Fruit fly (Drosophila melanogaster) whole organism, embryonic: ENCODE data around the gene CG15740.
A peak's percentile ranks its signal among the peaks of the same experiment; 100 is the strongest.

Experiments
- Abd-B ChIP-seq: fragments of 200-800 bp; sonication (Bioruptor generic); optimal IDR thresholded peaks from 2 replicates; lab custom pipeline; 2018; ENCODE audit warnings: missing biosample characterization, mild to moderate bottlenecking, missing genetic modification characterization, moderate library complexity
- Aef1 ChIP-seq: fragments of 200-800 bp; sonication (Bioruptor generic); IDR thresholded peaks from 3 replicates; pipeline ENCODE4 v1.3.6; 2022; ENCODE audit warnings: missing biosample characterization, missing genetic modification characterization
- Blimp-1 ChIP-seq: fragments of 200-800 bp; sonication (Bioruptor generic); optimal IDR thresholded peaks from 3 replicates; lab custom pipeline; 2018; ENCODE audit warnings: missing biosample characterization, missing genetic modification characterization, mild to moderate bottlenecking, moderate library complexity, missing genetic modification reagents
- CG11093 ChIP-seq: fragments of 200-800 bp; sonication (Bioruptor generic); IDR thresholded peaks from 3 replicates; pipeline ENCODE4 v1.3.6; 2022; ENCODE audit warnings: missing biosample characterization, missing genetic modification characterization
- CG11456 ChIP-seq: fragments of 200-800 bp; sonication (Bioruptor generic); IDR thresholded peaks from 3 replicates; pipeline ENCODE4 v1.3.6; 2022; ENCODE audit warnings: missing biosample characterization, missing genetic modification characterization
- CG12155 ChIP-seq: fragments of 200-800 bp; sonication (Bioruptor generic); optimal IDR thresholded peaks from 3 replicates; lab custom pipeline; 2016; ENCODE audit warnings: missing biosample characterization, missing genetic modification characterization
- CG12391 ChIP-seq: fragments of 200-800 bp; sonication (Bioruptor generic); optimal IDR thresholded peaks from 3 replicates; lab custom pipeline; 2018; ENCODE audit warnings: missing biosample characterization, mild to moderate bottlenecking, missing genetic modification characterization, moderate library complexity
- CG15479 ChIP-seq: fragments of 200-800 bp; sonication (Bioruptor generic); optimal IDR thresholded peaks from 3 replicates; lab custom pipeline; 2019; ENCODE audit warnings: missing biosample characterization, mild to moderate bottlenecking, missing genetic modification characterization, moderate library complexity
- CG15514 ChIP-seq: fragments of 200-800 bp; sonication (Bioruptor generic); optimal IDR thresholded peaks from 3 replicates; lab custom pipeline; 2017; ENCODE audit warnings: missing biosample characterization, missing genetic modification characterization, mild to moderate bottlenecking, moderate library complexity, missing genetic modification reagents
- CG17359 ChIP-seq: fragments of 200-800 bp; sonication (Bioruptor generic); optimal IDR thresholded peaks from 3 replicates; lab custom pipeline; 2018; ENCODE audit warnings: missing biosample characterization, mild to moderate bottlenecking, missing genetic modification characterization, moderate library complexity
- CG2120 ChIP-seq: fragments of 200-800 bp; sonication (Bioruptor generic); optimal IDR thresholded peaks from 3 replicates; lab custom pipeline; 2016; ENCODE audit warnings: missing biosample characterization, missing genetic modification characterization
- CG2129 ChIP-seq: fragments of 200-800 bp; sonication (Bioruptor generic); IDR thresholded peaks from 2 replicates; pipeline ENCODE4 v1.3.6; 2022; ENCODE audit warnings: missing biosample characterization, missing genetic modification characterization; ENCODE audit not compliant: partially characterized antibody
- CG31441 ChIP-seq: fragments of 200-800 bp; sonication (Bioruptor generic); IDR thresholded peaks from 2 replicates; pipeline ENCODE4 v1.3.6; 2022; ENCODE audit warnings: missing biosample characterization, missing genetic modification characterization
- CG32532 ChIP-seq: fragments of 200-800 bp; sonication (Bioruptor generic); IDR thresholded peaks from 2 replicates; pipeline ENCODE4 v1.3.6; 2022; ENCODE audit warnings: missing biosample characterization, missing genetic modification characterization
- CG3407 ChIP-seq: fragments of 200-800 bp; sonication (Bioruptor generic); optimal IDR thresholded peaks from 2 replicates; lab custom pipeline; 2018; ENCODE audit warnings: missing biosample characterization, mild to moderate bottlenecking, missing genetic modification characterization
- CG4360 ChIP-seq: fragments of 200-800 bp; sonication (Bioruptor generic); IDR thresholded peaks from 2 replicates; pipeline ENCODE4 v1.3.6; 2022; ENCODE audit warnings: missing biosample characterization, missing genetic modification characterization
- CG43689 ChIP-seq: fragments of 200-800 bp; sonication (Bioruptor generic); IDR thresholded peaks from 2 replicates; pipeline ENCODE4 v1.3.6; 2022; ENCODE audit warnings: missing biosample characterization, missing genetic modification characterization
- CG6175 ChIP-seq: fragments of 200-800 bp; sonication (Bioruptor generic); IDR thresholded peaks from 3 replicates; pipeline ENCODE4 v1.3.6; 2022; ENCODE audit warnings: missing biosample characterization, missing genetic modification characterization
- CG8359 ChIP-seq: fragments of 200-800 bp; sonication (Bioruptor generic); optimal IDR thresholded peaks from 2 replicates; lab custom pipeline; 2017; ENCODE audit warnings: missing biosample characterization, mild to moderate bottlenecking, missing genetic modification characterization, borderline replicate concordance
- CG8478 ChIP-seq: fragments of >200 bp; optimal IDR thresholded peaks from 2 replicates; lab custom pipeline; 2018
- CG8944 ChIP-seq: fragments of 200-800 bp; sonication (Bioruptor generic); optimal IDR thresholded peaks from 3 replicates; lab custom pipeline; 2016; ENCODE audit warnings: missing biosample characterization, missing genetic modification characterization
- Dek ChIP-seq: fragments of 200-800 bp; sonication (Bioruptor generic); optimal IDR thresholded peaks from 3 replicates; lab custom pipeline; 2019; ENCODE audit warnings: missing biosample characterization, mild to moderate bottlenecking, missing genetic modification characterization, moderate library complexity
- Dfd ChIP-seq, 2 experiments: fragments of >200 bp; optimal IDR thresholded peaks; 2 replicates each; lab custom pipeline; 2017; ENCODE audit warnings: missing biosample characterization in 2 of 2, missing genetic modification characterization in 2 of 2
- Dip2 ChIP-seq: fragments of 200-800 bp; sonication (Bioruptor generic); IDR thresholded peaks from 2 replicates; pipeline ENCODE4 v1.3.6; 2022; ENCODE audit warnings: missing biosample characterization, missing genetic modification characterization
- Doc3 ChIP-seq: fragments of 200-800 bp; sonication (Bioruptor generic); IDR thresholded peaks from 3 replicates; pipeline ENCODE4 v1.3.6; 2022; ENCODE audit warnings: missing biosample characterization, missing genetic modification characterization; ENCODE audit not compliant: partially characterized antibody
- Gug ChIP-seq: fragments of 200-800 bp; sonication (Bioruptor generic); IDR thresholded peaks from 4 replicates; pipeline ENCODE4 v1.3.6; 2022; ENCODE audit warnings: missing biosample characterization, missing genetic modification characterization
- H15 ChIP-seq: fragments of 200-800 bp; sonication (Bioruptor generic); IDR thresholded peaks from 3 replicates; pipeline ENCODE4 v1.3.6; 2022; ENCODE audit warnings: missing biosample characterization, missing genetic modification characterization
- HHEX ChIP-seq: fragments of 200-800 bp; sonication (Bioruptor generic); optimal IDR thresholded peaks from 3 replicates; lab custom pipeline; 2017; ENCODE audit warnings: missing biosample characterization, mild to moderate bottlenecking, missing genetic modification characterization, missing genetic modification reagents
- Jarid2 ChIP-seq: fragments of 200-800 bp; sonication (Bioruptor generic); optimal IDR thresholded peaks from 3 replicates; lab custom pipeline; 2017; ENCODE audit warnings: mild to moderate bottlenecking, missing biosample characterization, missing genetic modification reagents, missing genetic modification characterization
- MTF-1 ChIP-seq: fragments of 200-800 bp; sonication (Bioruptor generic); optimal IDR thresholded peaks from 2 replicates; lab custom pipeline; 2018; ENCODE audit warnings: missing biosample characterization, mild to moderate bottlenecking, missing genetic modification characterization, borderline replicate concordance
- Med ChIP-seq: fragments of 200-800 bp; sonication (Bioruptor generic); peaks from one replicate; lab custom pipeline; 2016; ENCODE audit warnings: missing biosample characterization, missing genetic modification characterization, mild to moderate bottlenecking, inconsistent platforms, moderate library complexity
- Neu2 ChIP-seq: fragments of 200-800 bp; sonication (Bioruptor generic); optimal IDR thresholded peaks from 3 replicates; lab custom pipeline; 2016; ENCODE audit warnings: missing biosample characterization, missing genetic modification characterization, borderline replicate concordance
- Ptx1 ChIP-seq: fragments of 200-800 bp; sonication (Bioruptor generic); IDR thresholded peaks from 2 replicates; pipeline ENCODE4 v1.3.6; 2022; ENCODE audit warnings: missing biosample characterization, missing genetic modification characterization
- Sry-δ ChIP-seq: fragments of 200-800 bp; sonication (Bioruptor generic); optimal IDR thresholded peaks from 2 replicates; lab custom pipeline; 2016; ENCODE audit warnings: missing biosample characterization, missing genetic modification characterization
- al ChIP-seq: fragments of 200-800 bp; sonication (Bioruptor generic); IDR thresholded peaks from 2 replicates; pipeline ENCODE4 v1.3.6; 2022; ENCODE audit warnings: missing biosample characterization, missing genetic modification characterization
- br ChIP-seq: fragments of >200 bp; optimal IDR thresholded peaks from 2 replicates; lab custom pipeline; 2017
- cg ChIP-seq: fragments of 200-800 bp; sonication (Bioruptor generic); optimal IDR thresholded peaks from 3 replicates; lab custom pipeline; 2019; ENCODE audit warnings: missing biosample characterization, mild to moderate bottlenecking, missing genetic modification characterization, moderate library complexity
- croc ChIP-seq: fragments of 200-800 bp; sonication (Bioruptor generic); conservative IDR thresholded peaks from 3 replicates; pipeline ENCODE4 v1.3.6; 2022; ENCODE audit warnings: missing biosample characterization, missing genetic modification characterization
- dmrt11E ChIP-seq: fragments of 200-800 bp; sonication (Bioruptor generic); optimal IDR thresholded peaks from 3 replicates; lab custom pipeline; 2018; ENCODE audit warnings: missing biosample characterization, mild to moderate bottlenecking, missing genetic modification characterization, moderate library complexity
- dpn ChIP-seq, 2 experiments: fragments of 200-800 bp; sonication (Bioruptor generic); optimal IDR thresholded peaks; 3 replicates each; lab custom pipeline; 2016; ENCODE audit warnings: missing biosample characterization in 2 of 2, missing genetic modification characterization in 2 of 2
- eyg ChIP-seq: fragments of 200-800 bp; sonication (Bioruptor generic); optimal IDR thresholded peaks from 3 replicates; lab custom pipeline; 2016; ENCODE audit warnings: missing biosample characterization, missing genetic modification characterization
- grn ChIP-seq: fragments of 200-800 bp; sonication (Bioruptor generic); optimal IDR thresholded peaks from 3 replicates; lab custom pipeline; 2017; ENCODE audit warnings: missing biosample characterization, missing genetic modification characterization
- gro ChIP-seq: fragments of 200-800 bp; sonication (Bioruptor generic); optimal IDR thresholded peaks from 2 replicates; lab custom pipeline; 2016; ENCODE audit warnings: missing biosample characterization, missing genetic modification characterization
- jumu ChIP-seq: fragments of 200-800 bp; sonication (Bioruptor generic); optimal IDR thresholded peaks from 3 replicates; lab custom pipeline; 2016; ENCODE audit warnings: missing biosample characterization, missing genetic modification characterization
- lab ChIP-seq: fragments of 200-800 bp; sonication (Bioruptor generic); optimal IDR thresholded peaks from 3 replicates; lab custom pipeline; 2017; ENCODE audit warnings: missing biosample characterization, missing genetic modification characterization, mild to moderate bottlenecking, moderate library complexity, missing genetic modification reagents
- mld ChIP-seq: fragments of 200-800 bp; sonication (Bioruptor generic); IDR thresholded peaks from 3 replicates; pipeline ENCODE4 v1.3.6; 2022; ENCODE audit warnings: missing biosample characterization, missing genetic modification characterization; ENCODE audit not compliant: partially characterized antibody
- oc ChIP-seq: fragments of 200-800 bp; sonication (Bioruptor generic); optimal IDR thresholded peaks from 2 replicates; lab custom pipeline; 2018; ENCODE audit warnings: missing biosample characterization, mild to moderate bottlenecking, missing genetic modification characterization, moderate library complexity
- prd ChIP-seq, 3 experiments: fragments of >200 bp in 2 of 3; fragments of 200-800 bp in 1 of 3; sonication (Bioruptor generic) in 1 of 3; optimal IDR thresholded peaks in 2 of 3; IDR thresholded peaks in 1 of 3; 2 replicates in 2 of 3; 3 replicates in 1 of 3; pipeline versions ENCODE4 v1.3.6 to Lab custom; 2017 to 2022; ENCODE audit warnings: missing biosample characterization in 1 of 3, missing genetic modification characterization in 1 of 3
- wek ChIP-seq: fragments of 200-800 bp; sonication (Bioruptor generic); optimal IDR thresholded peaks from 3 replicates; lab custom pipeline; 2018; ENCODE audit warnings: missing biosample characterization, mild to moderate bottlenecking, missing genetic modification characterization, moderate library complexity
- zf30C ChIP-seq: fragments of 200-800 bp; sonication (Bioruptor generic); optimal IDR thresholded peaks from 3 replicates; lab custom pipeline; 2018; ENCODE audit warnings: missing biosample characterization, mild to moderate bottlenecking, missing genetic modification characterization

CG15740 gene

dm6 chrX:11852310-11852709 lies 6.4 kb upstream of the CG15740 start, which contains the start of gene p24-1 (continued):
- TF ChIP-seq Dfd (GFP tag; optimal IDR thresholded peaks at IDR 0.05; lab: Kevin White, UChicago) = no peak
- TF ChIP-seq Gug (GFP tag; lab: Robert Waterston, UW) = peak; percentile 56; the same call in 2 of the 4 replicates
- peak; percentile 70 for TF ChIP-seq Doc3 (GFP tag; lab: Robert Waterston, UW)
- TF ChIP-seq grn = no peak
- peak; percentile 28 for TF ChIP-seq CG8944
- no peak for TF ChIP-seq CG4360 (GFP tag; lab: Robert Waterston, UW)
- no peak for TF ChIP-seq dmrt11E
- peak; percentile 81 for TF ChIP-seq mld (GFP tag; lab: Robert Waterston, UW)
- 0 out of 2 replicates have a peak, but pooled peaks have one; percentile 11 for TF ChIP-seq al (GFP tag; lab: Robert Waterston, UW)
- TF ChIP-seq CG31441 (GFP tag; lab: Robert Waterston, UW) = peak; percentile 40; the same call in 1 of the 2 replicates
- TF ChIP-seq Aef1 (GFP tag; lab: Robert Waterston, UW) = no peak
- peak; percentile 73 for TF ChIP-seq CG12155 (GFP tag; lab: Kevin White, UChicago)
- no peak for TF ChIP-seq Dek (tag; lab: Kevin White, UChicago)
- no peak for TF ChIP-seq Abd-B (GFP tag; lab: Kevin White, UChicago)
- peak; percentile 60; the same call in 2 of the 3 replicates for TF ChIP-seq CG11456 (GFP tag; lab: Robert Waterston, UW)
- peak; percentile 53 for TF ChIP-seq CG2129 (GFP tag; lab: Robert Waterston, UW)
- peak; percentile 65 for TF ChIP-seq jumu (GFP tag; lab: Kevin White, UChicago)
- no peak for TF ChIP-seq CG15479 (GFP tag; lab: Kevin White, UChicago)
- no peak for TF ChIP-seq Dip2 (GFP tag; lab: Robert Waterston, UW)
- peak; percentile 81 for TF ChIP-seq CG2120 (GFP tag; lab: Kevin White, UChicago)
- no peak for TF ChIP-seq CG11093
- no peak for TF ChIP-seq cg (GFP tag; lab: Kevin White, UChicago)
- TF ChIP-seq CG43689 (GFP tag; lab: Robert Waterston, UW) = no peak
- TF ChIP-seq CG15514 (GFP tag; lab: Kevin White, UChicago) = peak; percentile 86
- peak; percentile 29; the same call in 1 of the 2 replicates for TF ChIP-seq Ptx1
- TF ChIP-seq CG3407 (GFP tag; lab: Kevin White, UChicago) = no peak
- TF ChIP-seq zf30C (GFP tag; lab: Kevin White, UChicago) = no peak
- TF ChIP-seq MTF-1 = peak; percentile 37
- TF ChIP-seq gro = peak; percentile 50
- peak; percentile 23 for TF ChIP-seq CG17359 (tag; lab: Kevin White, UChicago)
- TF ChIP-seq Jarid2 = no peak
- no peak for TF ChIP-seq croc (GFP tag; lab: Robert Waterston, UW)
- TF ChIP-seq eyg (GFP tag; lab: Kevin White, UChicago) = no peak
- no peak for TF ChIP-seq oc (tag; lab: Kevin White, UChicago)
- peak; percentile 36 for TF ChIP-seq CG12391 (tag; lab: Kevin White, UChicago)
- peak; percentile 13; the same call in 1 of the 3 replicates for TF ChIP-seq H15 (GFP tag; lab: Robert Waterston, UW)
- TF ChIP-seq CG8359 = no peak
- no peak for TF ChIP-seq CG8478 (lab: Kevin White, UChicago)
- TF ChIP-seq prd (optimal IDR thresholded peaks at IDR 0.05; lab: Kevin White, UChicago) = no peak
- TF ChIP-seq prd (GFP tag; IDR thresholded peaks at IDR 0.05; lab: Robert Waterston, UW) = peak; percentile 5; the same call in 1 of the 3 replicates
- TF ChIP-seq Neu2 (GFP tag; lab: Kevin White, UChicago) = no peak
- TF ChIP-seq wek (GFP tag; lab: Kevin White, UChicago) = no peak
- peak; percentile 73 for TF ChIP-seq CG32532 (GFP tag; lab: Robert Waterston, UW)
- peak; percentile 95 for TF ChIP-seq Med (GFP tag; lab: Kevin White, UChicago)
- TF ChIP-seq lab (GFP tag; lab: Kevin White, UChicago) = peak; percentile 65
- peak; percentile 25 for TF ChIP-seq HHEX (GFP tag; lab: Kevin White, UChicago)
- TF ChIP-seq dpn (GFP tag; optimal IDR thresholded peaks at IDR 0.05; lab: Kevin White, UChicago) = peak; percentile 51 to 64
- peak; percentile 87 for TF ChIP-seq Sry-δ (GFP tag; lab: Kevin White, UChicago)
- no peak for TF ChIP-seq br (lab: Kevin White, UChicago)
- no peak for TF ChIP-seq Blimp-1 (GFP tag; lab: Kevin White, UChicago)
- no peak; the same call in 2 of the 3 replicates for TF ChIP-seq CG6175 (GFP tag; lab: Robert Waterston, UW)
